Worm (Caenorhabditis elegans): ENCODE results near the gene B0507.3.
"Not testable (repeated sequence)": the region's sequence is repeated elsewhere in the genome, so short reads cannot be mapped to it uniquely, and the experiment has no call there.

The B0507.3 gene

DNA sequence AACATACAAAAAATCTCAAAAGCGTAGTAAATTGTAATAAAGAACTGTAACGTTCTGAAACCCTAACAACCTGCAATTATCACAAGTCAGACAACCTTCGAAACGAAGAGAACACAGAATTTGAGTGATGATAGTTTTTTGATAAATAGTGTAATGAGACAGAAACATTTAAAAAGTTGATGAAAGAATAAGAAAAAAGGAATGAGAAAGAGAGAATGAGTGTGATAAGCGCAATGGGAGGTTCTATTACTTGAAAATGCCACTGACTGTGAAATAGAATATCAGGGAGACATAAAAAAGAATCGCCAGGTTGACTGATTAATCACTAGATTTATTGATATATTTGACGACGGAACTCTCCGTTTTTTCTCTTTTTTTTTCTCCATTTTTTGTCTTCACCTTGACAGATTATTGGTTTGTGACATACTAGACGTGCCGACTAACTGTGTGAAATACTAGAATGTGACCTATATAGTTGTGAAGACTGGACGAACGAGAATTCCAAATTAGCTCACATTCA lies 30.6 kb downstream of the B0507.3 start (continued):
- TF ChIP-seq dve-1 (tag; optimal IDR thresholded peaks at IDR 0.05; ENCODE audit: insufficient read depth), result no peak
- no peak for TF ChIP-seq gei-8 (GFP tag; optimal IDR thresholded peaks at IDR 0.05)
- no peak for TF ChIP-seq spr-3 (GFP tag; optimal IDR thresholded peaks at IDR 0.05)

DNA sequence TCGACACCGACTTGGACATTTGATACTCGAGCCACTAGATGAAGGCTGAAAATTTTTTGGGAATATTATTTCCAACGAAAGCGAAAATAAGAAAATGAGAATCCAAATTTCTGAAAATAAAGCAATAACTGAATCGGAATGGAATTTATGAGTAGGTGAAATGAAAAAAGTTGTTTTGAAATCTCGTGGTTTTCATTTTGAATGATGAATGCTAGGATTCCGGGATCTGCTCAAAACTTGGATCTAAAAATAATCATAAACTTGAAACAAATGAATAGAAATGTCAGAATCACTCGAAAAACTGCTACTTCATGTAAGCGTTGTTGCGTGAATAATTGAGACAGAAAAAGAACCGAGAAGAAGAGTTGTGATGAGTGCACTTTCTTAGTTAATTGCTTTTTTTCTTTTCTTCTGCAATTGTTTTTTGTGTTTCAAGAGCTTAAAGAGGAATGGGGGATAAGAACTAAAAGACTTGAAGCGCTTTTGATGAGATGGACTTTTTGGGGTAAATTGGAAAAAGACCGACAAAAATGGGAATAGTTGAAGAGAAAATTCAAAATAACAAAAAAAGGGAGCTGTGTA lies 32.4 kb downstream of the B0507.3 start, which contains the start of gene magu-2:
Gene magu-2, minus strand, starts transcription at position 51 of the 582 bp plus-strand sequence.
- TF ChIP-seq unc-62 (GFP tag; optimal IDR thresholded peaks at IDR 0.05 in 1 of 2) (peak in 1 of 2 experiments; percentile 63), unc-62 (tag; optimal IDR thresholded peaks at IDR 0.05) (no peak), dpl-1 (GFP tag; optimal IDR thresholded peaks at IDR 0.05) (no peak)

DNA sequence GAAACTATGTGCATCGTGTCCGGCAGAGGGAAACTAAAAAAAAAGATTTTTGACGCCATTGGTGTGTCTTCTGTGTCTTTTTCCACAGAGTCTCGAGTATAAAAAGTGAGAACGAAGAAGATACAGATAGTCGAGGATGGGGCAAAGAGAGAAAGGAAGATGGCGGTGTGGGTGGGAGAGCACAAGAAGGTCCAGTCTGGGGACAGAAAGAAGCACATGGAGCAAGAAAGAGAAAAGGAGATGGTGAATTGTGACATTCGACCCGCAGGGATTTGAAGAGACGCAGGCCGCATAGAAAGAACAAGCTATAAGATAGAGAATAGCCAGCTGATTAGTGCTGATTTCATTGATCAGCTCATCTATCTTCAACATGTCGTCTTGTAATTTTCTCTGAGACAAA lies 33.5 kb downstream of the B0507.3 start:
- TF ChIP-seq dmd-6 (GFP tag; IDR thresholded peaks at IDR 0.05) (0 out of 2 replicates have a peak, but pooled peaks have one; percentile 14), nhr-28 (tag; optimal IDR thresholded peaks at IDR 0.05) (peak; percentile 42), ztf-7 (tag; optimal IDR thresholded peaks at IDR 0.05) (no peak), hlh-30 (tag; optimal IDR thresholded peaks at IDR 0.05; ENCODE audit: insufficient read depth) (peak; percentile 56), hmg-1.1 (GFP tag; IDR thresholded peaks at IDR 0.05) (peak; percentile 56), hlh-11 (tag; optimal IDR thresholded peaks at IDR 0.05) (peak; percentile 70), nhr-11 (tag; optimal IDR thresholded peaks at IDR 0.05) (peak; percentile 3), nhr-41 (GFP tag; IDR thresholded peaks at IDR 0.05) (no peak), tra-1 (GFP tag; IDR thresholded peaks at IDR 0.05) (no peak), ZK337.2 (GFP tag; IDR thresholded peaks at IDR 0.05) (0 out of 2 replicates have a peak, but pooled peaks have one; percentile 65), mep-1 (tag; optimal IDR thresholded peaks at IDR 0.05) (peak; percentile 11), D1046.2 (GFP tag; IDR thresholded peaks at IDR 0.05) (0 out of 2 replicates have a peak, but pooled peaks have one; percentile 22)

- TF ChIP-seq ceh-82 (tag; optimal IDR thresholded peaks at IDR 0.05), result no peak
- peak; percentile 88 for TF ChIP-seq aha-1 (tag)
- no peak for TF ChIP-seq T26A8.4 (GFP tag; IDR thresholded peaks at IDR 0.05)
- TF ChIP-seq ces-1 (GFP tag; optimal IDR thresholded peaks at IDR 0.05), result peak; percentile 78
- TF ChIP-seq lin-15B (tag; optimal IDR thresholded peaks at IDR 0.05), result no peak
- TF ChIP-seq nhr-237 (tag; optimal IDR thresholded peaks at IDR 0.05), result no peak
- TF ChIP-seq php-3 (GFP tag; IDR thresholded peaks at IDR 0.05), result no peak
- TF ChIP-seq lim-7 (GFP tag; IDR thresholded peaks at IDR 0.05), result no peak
- no peak for TF ChIP-seq daf-19 (GFP tag; conservative IDR thresholded peaks at IDR 0.05)
- no peak for TF ChIP-seq nhr-6 (tag; optimal IDR thresholded peaks at IDR 0.05)
- TF ChIP-seq F44E2.7 (GFP tag; IDR thresholded peaks at IDR 0.05), result no peak
- TF ChIP-seq F49E8.2 (tag; optimal IDR thresholded peaks at IDR 0.05; ENCODE audit: borderline replicate concordance), result no peak
- TF ChIP-seq lin-29 (GFP tag; IDR thresholded peaks at IDR 0.05), result no peak
- TF ChIP-seq ztf-7 (tag; optimal IDR thresholded peaks at IDR 0.05), result no peak
- no peak for TF ChIP-seq nhr-77 (tag; optimal IDR thresholded peaks at IDR 0.05)
- TF ChIP-seq saeg-2 (GFP tag; IDR thresholded peaks at IDR 0.05), result no peak
- no peak for TF ChIP-seq snpc-1.2 (GFP tag; IDR thresholded peaks at IDR 0.05)
- TF ChIP-seq madf-9 (GFP tag; conservative IDR thresholded peaks at IDR 0.05), result no peak
Measured at ce11 chrV:8805047-8805446, 36.3 kb downstream of the B0507.3 start.

DNA sequence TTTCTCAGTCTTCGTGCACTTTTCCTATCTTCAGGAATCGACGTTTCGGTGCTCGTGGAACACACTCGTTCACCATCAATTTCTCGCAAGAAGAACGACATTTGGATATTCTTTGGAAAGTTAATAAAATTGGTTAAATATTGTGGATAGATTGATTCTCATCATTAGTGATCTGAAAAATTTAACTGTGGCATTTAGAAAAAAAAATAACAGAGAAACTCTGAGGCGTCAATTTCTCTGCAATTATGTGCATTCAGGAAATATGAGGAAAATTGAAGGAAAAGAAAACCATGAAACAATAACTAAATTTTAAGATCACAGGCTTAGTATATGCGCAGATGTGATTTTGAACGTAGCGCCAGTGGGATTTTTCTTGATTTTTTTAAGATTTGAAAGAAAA lies 51.1 kb downstream of the B0507.3 start, which contains the start of gene rpm-1:
Gene rpm-1, minus strand, starts transcription at position 101 of the 400 bp plus-strand sequence.
- TF ChIP-seq arid-1 (GFP tag; conservative IDR thresholded peaks at IDR 0.05); zip-11 (GFP tag; IDR thresholded peaks at IDR 0.05); unc-39 (tag; optimal IDR thresholded peaks at IDR 0.05): not testable (repeated sequence)
